Worm (Caenorhabditis elegans): ENCODE measurements around the gene R02C2.1.

DNA sequence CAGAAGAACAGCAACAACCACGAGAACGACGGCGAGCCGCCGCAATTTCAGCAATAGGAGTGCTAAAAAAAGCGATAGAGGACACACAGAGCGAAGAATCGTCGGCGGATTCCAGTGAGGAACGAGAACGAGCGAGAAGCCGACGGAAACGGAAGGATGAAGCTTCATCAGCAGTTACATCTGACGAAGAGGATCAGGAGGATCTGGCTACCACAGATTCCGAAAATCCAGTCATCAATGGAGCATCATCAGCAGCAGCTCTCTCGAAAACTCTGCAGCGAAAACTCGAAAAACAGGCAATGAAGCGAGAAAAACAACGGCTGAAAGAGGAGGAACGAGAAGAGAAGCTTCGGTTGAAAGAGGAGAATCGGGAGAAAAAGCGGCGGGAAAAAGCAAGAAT is 48.6 kb downstream of the R02C2.1 start:
- no peak for TF ChIP-seq lin-32 (GFP tag; optimal IDR thresholded peaks at IDR 0.05)
- TF ChIP-seq lsy-2 (tag; optimal IDR thresholded peaks at IDR 0.05), result no peak

Measured in whole organism, mixed stage, embryonic.